Worm (Caenorhabditis elegans): ENCODE results near the gene ulp-3.

DNA sequence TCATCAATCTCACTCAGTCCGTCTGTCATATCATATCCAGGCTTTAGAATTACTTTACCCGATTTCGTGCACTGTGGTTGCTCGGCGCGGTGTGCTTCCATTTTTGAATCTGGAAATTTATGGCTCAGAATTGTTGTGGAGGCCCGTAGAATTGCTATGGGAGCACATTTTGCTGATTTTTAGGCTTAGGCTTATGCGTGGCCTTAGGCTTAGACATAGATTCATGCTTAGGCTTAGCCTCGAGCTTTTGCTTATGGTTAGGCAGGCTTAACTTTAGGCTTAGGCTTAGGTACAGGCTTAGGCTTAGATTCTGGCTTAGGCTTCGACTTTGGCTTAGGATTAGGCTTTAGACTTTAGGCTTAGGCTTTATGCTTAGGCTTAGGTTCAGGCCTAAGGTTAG is 8.8 kb downstream of the ulp-3 start, which contains the start of gene Y76B12C.4:
- TF ChIP-seq nhr-76 (tag; optimal IDR thresholded peaks at IDR 0.05) (no peak), flh-1 (GFP tag; optimal IDR thresholded peaks at IDR 0.05) (no peak), nhr-12 (tag; optimal IDR thresholded peaks at IDR 0.05) (no peak), mab-5 (tag; optimal IDR thresholded peaks at IDR 0.05) (no peak), ceh-39 (tag; optimal IDR thresholded peaks at IDR 0.05) (no peak), snpc-4 (tag; optimal IDR thresholded peaks at IDR 0.05) (no peak), lin-13 (tag; optimal IDR thresholded peaks at IDR 0.05) (no peak), elt-3 (tag; optimal IDR thresholded peaks at IDR 0.05) (no peak), nhr-28 (tag; optimal IDR thresholded peaks at IDR 0.05) (no peak), nhr-237 (tag; optimal IDR thresholded peaks at IDR 0.05) (no peak), unc-39 (tag; optimal IDR thresholded peaks at IDR 0.05) (no peak)

Measured in whole organism, mixed stage, embryonic.